Worm (Caenorhabditis elegans) whole organism, L3 larva: ENCODE measurements around the gene cpl-1.

Source experiments
- R02D3.7 ChIP-seq: fragments of 150-350 bp; optimal IDR thresholded peaks from 2 replicates; lab custom pipeline; 2014; ENCODE audit warnings: missing biosample characterization, missing genetic modification characterization
- ZK546.5 ChIP-seq: sonication (generic microtip); optimal IDR thresholded peaks from 2 replicates; lab custom pipeline; 2017; ENCODE audit warnings: missing biosample characterization, missing genetic modification characterization
- aly-2 ChIP-seq: fragments of 150-350 bp; optimal IDR thresholded peaks from 2 replicates; lab custom pipeline; 2014; ENCODE audit warnings: missing biosample characterization, missing genetic modification characterization
- ama-1 ChIP-seq: fragments of 150-350 bp; optimal IDR thresholded peaks from 2 replicates; lab custom pipeline; 2018
- ceh-28 ChIP-seq: fragments of 150-350 bp; optimal IDR thresholded peaks from 2 replicates; lab custom pipeline; 2014; ENCODE audit warnings: missing biosample characterization, missing genetic modification reagents, missing genetic modification characterization
- ceh-82 ChIP-seq: fragments of 150-350 bp; optimal IDR thresholded peaks from 2 replicates; lab custom pipeline; 2014; ENCODE audit warnings: missing biosample characterization, missing genetic modification characterization
- ceh-9 ChIP-seq: sonication (generic microtip); optimal IDR thresholded peaks from 2 replicates; lab custom pipeline; 2018; ENCODE audit warnings: missing biosample characterization, missing genetic modification characterization
- egl-27 ChIP-seq: sonication (generic microtip); optimal IDR thresholded peaks from 4 replicates; lab custom pipeline; 2017; ENCODE audit warnings: missing biosample characterization, missing genetic modification reagents, missing genetic modification characterization
- elt-1 ChIP-seq: fragments of 150-350 bp; optimal IDR thresholded peaks from 2 replicates; lab custom pipeline; 2014; ENCODE audit warnings: missing biosample characterization, missing genetic modification characterization
- elt-2 ChIP-seq: sonication (generic microtip); optimal IDR thresholded peaks from 2 replicates; lab custom pipeline; 2016; ENCODE audit warnings: missing genetic modification reagents, mild to moderate bottlenecking, missing genetic modification characterization, missing compliant biosample characterization
- elt-3 ChIP-seq, 3 experiments: fragments of 150-350 bp in 1 of 3; sonication (generic microtip) in 2 of 3; optimal IDR thresholded peaks; 2 replicates in 2 of 3; 4 replicates in 1 of 3; lab custom pipeline; 2014 to 2017; ENCODE audit warnings: missing biosample characterization in 3 of 3, missing genetic modification characterization in 3 of 3
- eor-1 ChIP-seq, 2 experiments: fragments of 150-350 bp; optimal IDR thresholded peaks; 2 replicates each; lab custom pipeline; 2014 to 2018; ENCODE audit warnings: missing biosample characterization in 2 of 2, missing genetic modification characterization in 2 of 2
- fkh-2 ChIP-seq: fragments of 150-350 bp; optimal IDR thresholded peaks from 2 replicates; lab custom pipeline; 2014; ENCODE audit warnings: missing biosample characterization, missing genetic modification reagents, missing genetic modification characterization
- fos-1 ChIP-seq: fragments of 150-350 bp; optimal IDR thresholded peaks from 2 replicates; lab custom pipeline; 2014; ENCODE audit warnings: missing biosample characterization, missing genetic modification characterization
- lin-15B ChIP-seq: fragments of 150-350 bp; optimal IDR thresholded peaks from 2 replicates; lab custom pipeline; 2014; ENCODE audit warnings: missing biosample characterization, missing genetic modification characterization
- lin-39 ChIP-seq: fragments of 150-350 bp; optimal IDR thresholded peaks from 2 replicates; lab custom pipeline; 2018; ENCODE audit warnings: missing biosample characterization, missing genetic modification reagents, missing genetic modification characterization
- lsy-12 ChIP-seq: sonication (generic microtip); optimal IDR thresholded peaks from 2 replicates; lab custom pipeline; 2016; ENCODE audit warnings: mild to moderate bottlenecking, missing genetic modification characterization, missing compliant biosample characterization
- mdl-1 ChIP-seq: fragments of 150-350 bp; optimal IDR thresholded peaks from 2 replicates; lab custom pipeline; 2014; ENCODE audit warnings: missing biosample characterization, missing genetic modification characterization
- mml-1 ChIP-seq: fragments of 150-350 bp; sonication (generic microtip); optimal IDR thresholded peaks from 3 replicates; lab custom pipeline; 2014; ENCODE audit warnings: missing biosample characterization, missing genetic modification characterization
- nhr-12 ChIP-seq: fragments of 150-350 bp; optimal IDR thresholded peaks from 2 replicates; lab custom pipeline; 2014; ENCODE audit warnings: missing biosample characterization, missing genetic modification characterization
- nhr-23 ChIP-seq: fragments of 150-350 bp; optimal IDR thresholded peaks from 2 replicates; lab custom pipeline; 2014; ENCODE audit warnings: missing biosample characterization, missing genetic modification reagents, missing genetic modification characterization
- nhr-28 ChIP-seq: fragments of 150-350 bp; optimal IDR thresholded peaks from 2 replicates; lab custom pipeline; 2014; ENCODE audit warnings: missing biosample characterization, missing genetic modification characterization
- nhr-67 ChIP-seq: fragments of 150-350 bp; optimal IDR thresholded peaks from 2 replicates; lab custom pipeline; 2014; ENCODE audit warnings: missing biosample characterization, missing genetic modification characterization
- nhr-77 ChIP-seq: fragments of 150-350 bp; optimal IDR thresholded peaks from 2 replicates; lab custom pipeline; 2014; ENCODE audit warnings: missing biosample characterization, missing genetic modification characterization
- pha-4 ChIP-seq: fragments of 150-350 bp; optimal IDR thresholded peaks from 2 replicates; lab custom pipeline; 2014; ENCODE audit warnings: missing biosample characterization, missing genetic modification reagents, missing genetic modification characterization
- pqm-1 ChIP-seq: fragments of 150-350 bp; optimal IDR thresholded peaks from 2 replicates; lab custom pipeline; 2017; ENCODE audit warnings: missing biosample characterization, missing genetic modification characterization, inconsistent platforms
- sea-2 ChIP-seq: fragments of 150-350 bp; sonication (generic microtip); optimal IDR thresholded peaks from 4 replicates; lab custom pipeline; 2014; ENCODE audit warnings: missing biosample characterization, missing genetic modification reagents, missing genetic modification characterization
- skn-1 ChIP-seq: fragments of 150-350 bp; optimal IDR thresholded peaks from 2 replicates; lab custom pipeline; 2014; ENCODE audit warnings: missing biosample characterization, missing genetic modification characterization
- snpc-4 ChIP-seq: fragments of 150-350 bp; optimal IDR thresholded peaks from 2 replicates; lab custom pipeline; 2014; ENCODE audit warnings: missing biosample characterization, missing genetic modification characterization
- tbx-2 ChIP-seq: sonication (generic microtip); optimal IDR thresholded peaks from 2 replicates; lab custom pipeline; 2016; ENCODE audit warnings: mild to moderate bottlenecking, missing genetic modification characterization, missing compliant biosample characterization
- zag-1 ChIP-seq: fragments of 150-350 bp; optimal IDR thresholded peaks from 2 replicates; lab custom pipeline; 2014; ENCODE audit warnings: missing biosample characterization, missing genetic modification characterization
- ztf-4 ChIP-seq: fragments of 150-350 bp; optimal IDR thresholded peaks from 2 replicates; lab custom pipeline; 2014; ENCODE audit warnings: missing biosample characterization, missing genetic modification characterization

The cpl-1 gene

ce11 chrV:16627962-16628361 is 32.8 kb upstream of the cpl-1 start, which contains the start of gene oac-53:
oac-53 (minus strand) TSS chrV:16627970.
- no peak for TF ChIP-seq R02D3.7 (tag; lab: Kevin White, UChicago)
- TF ChIP-seq lsy-12 (tag; lab: Kevin White, UChicago) = no peak
- peak; percentile 73 for TF ChIP-seq elt-2
- TF ChIP-seq egl-27 (tag; lab: Kevin White, UChicago) = no peak
- no peak for TF ChIP-seq ceh-9 (tag; lab: Kevin White, UChicago)
- TF ChIP-seq lin-39 (tag; lab: Kevin White, UChicago) = no peak
- TF ChIP-seq fkh-2 = no peak
- no peak for TF ChIP-seq eor-1 (tag; optimal IDR thresholded peaks at IDR 0.05; lab: Kevin White, UChicago)
- TF ChIP-seq sea-2 (GFP tag; lab: Kevin White, UChicago) = no peak
- peak; percentile 19 for TF ChIP-seq pqm-1
- TF ChIP-seq, all 47 proteins: peak for 2

DNA sequence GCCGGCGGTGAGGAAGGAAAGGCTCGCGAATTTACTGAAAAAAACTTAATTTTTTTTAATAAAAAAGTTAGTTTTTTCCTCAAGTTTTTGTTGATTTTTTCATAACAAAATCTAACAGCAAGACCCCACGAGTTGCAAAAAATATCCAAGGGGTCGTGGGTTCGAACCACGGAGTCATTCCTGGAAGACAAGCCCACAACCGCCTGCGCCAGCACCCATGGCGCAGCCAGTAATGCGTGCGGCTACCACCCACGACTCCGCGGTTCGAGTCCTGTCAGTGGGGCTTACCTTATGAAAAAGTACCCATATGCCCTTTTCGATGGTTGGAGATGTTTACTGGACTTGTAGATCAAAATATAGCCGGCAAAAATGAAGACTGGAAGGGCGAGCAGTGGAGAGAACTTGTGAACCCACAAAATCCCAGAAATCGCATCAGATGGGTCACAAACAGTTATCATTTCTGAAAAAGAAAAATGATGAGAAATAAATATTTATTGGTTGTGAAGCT is 27.7 kb upstream of the cpl-1 start, which contains the start of gene Y70C5A.2:
TSS of gene Y70C5A.2 (minus strand) at position 458 of the 508 bp plus-strand sequence.
- TF ChIP-seq nhr-67 (tag; lab: Kevin White, UChicago) (no peak), snpc-4 (no peak), ceh-28 (no peak), ceh-82 (tag; lab: Kevin White, UChicago) (no peak), nhr-28 (tag; lab: Kevin White, UChicago) (no peak), mml-1 (tag; lab: Kevin White, UChicago) (no peak), elt-1 (tag; lab: Kevin White, UChicago) (no peak), nhr-77 (tag; lab: Kevin White, UChicago) (no peak), tbx-2 (tag; lab: Kevin White, UChicago) (no peak), pqm-1 (no peak), eor-1 (tag; optimal IDR thresholded peaks at IDR 0.05; lab: Kevin White, UChicago) (no peak), lin-39 (tag; lab: Kevin White, UChicago) (no peak), nhr-23 (tag; lab: Kevin White, UChicago) (no peak), zag-1 (tag; lab: Kevin White, UChicago) (no peak), mdl-1 (tag; lab: Kevin White, UChicago) (no peak), nhr-12 (no peak), aly-2 (tag; lab: Kevin White, UChicago) (no peak)
- TF ChIP-seq, all 47 proteins: peak for 0

ce11 chrV:16621894-16622293 is 26.7 kb upstream of the cpl-1 start:
- no peak for TF ChIP-seq ceh-82 (tag; lab: Kevin White, UChicago)
- peak; percentile 18 for TF ChIP-seq elt-2
- TF ChIP-seq, all 47 proteins: peak for 1

- TF ChIP-seq egl-27 (tag; lab: Kevin White, UChicago) (no peak), ceh-9 (tag; lab: Kevin White, UChicago) (no peak), pha-4 (tag; lab: Kevin White, UChicago) (peak; percentile 19), pqm-1 (peak; percentile 30), lin-15B (tag; lab: Kevin White, UChicago) (no peak), elt-2 (peak; percentile 60), fos-1 (tag; lab: Kevin White, UChicago) (no peak)
- TF ChIP-seq, all 47 proteins: peak for 3
Observed at ce11 chrV:16620874-16621273, 25.7 kb upstream of the cpl-1 start, which contains the start of gene Y70C5A.3. Y70C5A.3 (minus strand) TSS chrV:16620923.

ce11 chrV:16617462-16617861 is 22.3 kb upstream of the cpl-1 start, which contains the start of gene Y70C5A.4:
Y70C5A.4 (plus strand) TSS chrV:16617762.
- TF ChIP-seq ztf-4 (tag; lab: Kevin White, UChicago) = no peak
- no peak for TF ChIP-seq ZK546.5 (tag; lab: Kevin White, UChicago)
- no peak for TF ChIP-seq elt-2
- TF ChIP-seq elt-3 (tag; optimal IDR thresholded peaks at IDR 0.05; lab: Kevin White, UChicago) = no peak
- no peak for TF ChIP-seq ceh-82 (tag; lab: Kevin White, UChicago)
- no peak for TF ChIP-seq aly-2 (tag; lab: Kevin White, UChicago)
- no peak for TF ChIP-seq skn-1

- TF ChIP-seq ceh-28 (no peak), ceh-82 (tag; lab: Kevin White, UChicago) (no peak), aly-2 (tag; lab: Kevin White, UChicago) (no peak), pha-4 (tag; lab: Kevin White, UChicago) (peak; percentile 66), fos-1 (tag; lab: Kevin White, UChicago) (no peak), ama-1 (no peak), pqm-1 (peak; percentile 33), elt-2 (peak; percentile 76)
Observed at ce11 chrV:16610791-16611385, 15.7 kb upstream of the cpl-1 start, which contains the start of gene srw-54. srw-54 (plus strand) TSS chrV:16611335.
